Fruit fly (Drosophila melanogaster): ENCODE results near the gene Mec2.

The Mec2 gene

DNA sequence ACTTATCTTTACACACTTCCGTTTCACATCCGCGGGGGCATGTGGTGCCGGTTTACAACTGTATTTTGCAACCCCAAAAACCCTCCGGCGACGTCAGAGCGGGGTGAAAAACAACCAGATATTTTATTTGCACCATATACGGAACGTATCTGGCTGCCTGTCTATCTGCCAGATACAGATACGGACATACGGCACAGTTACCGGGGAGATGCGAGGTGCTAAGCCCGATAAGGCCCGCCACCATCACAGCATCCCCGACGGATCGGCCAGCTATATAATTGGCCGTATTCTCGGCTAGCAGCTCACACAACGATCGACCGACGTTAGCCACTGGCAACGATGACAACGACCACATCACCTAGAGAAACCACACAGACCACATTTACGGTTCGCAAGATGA lies 25.1 kb downstream of the Mec2 start, which contains the start of gene Mur18B:
Gene Mur18B, plus strand, starts transcription at position 301 of the 400 bp plus-strand sequence.
- TF ChIP-seq CG14711 (tag; optimal IDR thresholded peaks at IDR 0.05) (no peak), CG11617 (GFP tag; optimal IDR thresholded peaks at IDR 0.05) (no peak), bab1 (GFP tag; optimal IDR thresholded peaks at IDR 0.05) (no peak), cic (GFP tag; optimal IDR thresholded peaks at IDR 0.05) (no peak), CG7101 (tag; optimal IDR thresholded peaks at IDR 0.05) (no peak), CG33017 (tag; optimal IDR thresholded peaks at IDR 0.05) (no peak), CG12768 (GFP tag; optimal IDR thresholded peaks at IDR 0.05) (no peak)

DNA sequence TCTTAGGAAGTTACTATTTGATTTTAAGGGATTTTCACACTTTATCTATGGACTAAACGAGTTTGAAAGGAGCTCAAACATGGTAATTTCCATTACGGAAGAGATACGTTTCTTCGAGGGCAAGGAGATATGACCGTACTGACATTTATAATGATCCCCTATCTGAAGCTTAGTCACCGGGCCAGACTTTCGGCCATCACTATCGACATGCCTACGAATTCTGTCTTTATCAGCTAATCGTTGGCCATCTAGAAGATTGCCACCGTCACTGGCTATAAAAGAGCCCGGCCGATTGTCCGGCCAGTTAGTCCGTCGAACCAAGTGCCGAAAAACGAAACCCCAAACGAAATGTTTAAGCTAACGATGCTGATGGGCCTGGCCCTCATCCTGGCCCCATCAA lies 27.4 kb downstream of the Mec2 start, which contains the start of gene Muc18B:
Gene Muc18B, plus strand, starts transcription at position 301 of the 400 bp plus-strand sequence.
- TF ChIP-seq pad (GFP tag; optimal IDR thresholded peaks at IDR 0.05) (no peak), CG7101 (tag; optimal IDR thresholded peaks at IDR 0.05) (no peak), ovo (GFP tag; optimal IDR thresholded peaks at IDR 0.05) (no peak), bab1 (GFP tag; optimal IDR thresholded peaks at IDR 0.05) (no peak), tj (GFP tag; optimal IDR thresholded peaks at IDR 0.05) (no peak), CG1620 (GFP tag; optimal IDR thresholded peaks at IDR 0.05) (no peak), CG12768 (GFP tag; optimal IDR thresholded peaks at IDR 0.05) (no peak), CG11617 (GFP tag; optimal IDR thresholded peaks at IDR 0.05) (no peak), cnc (optimal IDR thresholded peaks at IDR 0.05) (no peak), Hr96 (GFP tag; optimal IDR thresholded peaks at IDR 0.05) (no peak), toe (GFP tag; optimal IDR thresholded peaks at IDR 0.05) (no peak), Clk (GFP tag; optimal IDR thresholded peaks at IDR 0.05) (no peak), kay (GFP tag; ENCODE audit: borderline replicate concordance) (no peak), CG7045 (GFP tag; optimal IDR thresholded peaks at IDR 0.05) (no peak), Mnt (GFP tag; optimal IDR thresholded peaks at IDR 0.05) (no peak), CG5204 (GFP tag; optimal IDR thresholded peaks at IDR 0.05) (no peak), CG14711 (tag; optimal IDR thresholded peaks at IDR 0.05) (no peak)

- TF ChIP-seq toe (GFP tag; optimal IDR thresholded peaks at IDR 0.05) (no peak), tj (GFP tag; optimal IDR thresholded peaks at IDR 0.05) (no peak), CG1620 (GFP tag; optimal IDR thresholded peaks at IDR 0.05) (no peak), CG11617 (GFP tag; optimal IDR thresholded peaks at IDR 0.05) (no peak), Clk (GFP tag; optimal IDR thresholded peaks at IDR 0.05) (no peak), Mnt (GFP tag; optimal IDR thresholded peaks at IDR 0.05) (no peak)
Observed at dm6 chrX:19216671-19217070, 28.8 kb downstream of the Mec2 start.

DNA sequence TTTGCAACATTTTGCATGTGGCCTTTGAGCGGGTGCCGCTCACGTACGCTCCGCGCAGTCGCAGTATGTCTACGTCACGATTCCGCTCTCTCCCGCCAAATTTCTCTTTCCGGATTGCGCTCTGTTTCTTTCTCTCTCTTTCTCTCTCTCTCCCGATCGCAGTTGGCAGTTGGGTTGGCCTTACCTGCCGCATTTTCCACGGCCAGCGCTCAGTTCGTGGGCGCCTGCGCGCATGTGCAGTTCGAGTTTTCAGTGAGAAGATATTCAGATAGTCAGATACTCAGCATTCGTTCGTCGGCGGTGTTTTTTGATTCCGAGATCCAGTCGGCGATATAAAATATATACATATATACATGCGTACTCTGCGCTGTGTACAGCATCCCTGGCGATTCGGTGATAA lies 32.6 kb downstream of the Mec2 start, which contains the start of gene CG7884:
Gene CG7884, plus strand, starts transcription at position 208 of the 400 bp plus-strand sequence.
- TF ChIP-seq CG7101 (tag; optimal IDR thresholded peaks at IDR 0.05) (no peak), Hr96 (GFP tag; optimal IDR thresholded peaks at IDR 0.05) (no peak), CG7045 (GFP tag; optimal IDR thresholded peaks at IDR 0.05) (no peak), tj (GFP tag; optimal IDR thresholded peaks at IDR 0.05) (no peak), Clk (GFP tag; optimal IDR thresholded peaks at IDR 0.05) (no peak), kay (GFP tag; ENCODE audit: borderline replicate concordance) (no peak), bab1 (GFP tag; optimal IDR thresholded peaks at IDR 0.05) (no peak), ovo (GFP tag; optimal IDR thresholded peaks at IDR 0.05) (no peak), cic (GFP tag; optimal IDR thresholded peaks at IDR 0.05) (no peak), cnc (optimal IDR thresholded peaks at IDR 0.05) (no peak), toe (GFP tag; optimal IDR thresholded peaks at IDR 0.05) (no peak), CG14711 (tag; optimal IDR thresholded peaks at IDR 0.05) (no peak), pad (GFP tag; optimal IDR thresholded peaks at IDR 0.05) (no peak), CG11617 (GFP tag; optimal IDR thresholded peaks at IDR 0.05) (no peak), CG12768 (GFP tag; optimal IDR thresholded peaks at IDR 0.05) (no peak)

- no peak for TF ChIP-seq tj (GFP tag; optimal IDR thresholded peaks at IDR 0.05)
Observed at dm6 chrX:19220963-19221572, 33.2 kb downstream of the Mec2 start.

- TF ChIP-seq CG7045 (GFP tag; optimal IDR thresholded peaks at IDR 0.05) (no peak), pad (GFP tag; optimal IDR thresholded peaks at IDR 0.05) (no peak), tj (GFP tag; optimal IDR thresholded peaks at IDR 0.05) (no peak)
Observed at dm6 chrX:19224580-19225303, 36.9 kb downstream of the Mec2 start.

DNA sequence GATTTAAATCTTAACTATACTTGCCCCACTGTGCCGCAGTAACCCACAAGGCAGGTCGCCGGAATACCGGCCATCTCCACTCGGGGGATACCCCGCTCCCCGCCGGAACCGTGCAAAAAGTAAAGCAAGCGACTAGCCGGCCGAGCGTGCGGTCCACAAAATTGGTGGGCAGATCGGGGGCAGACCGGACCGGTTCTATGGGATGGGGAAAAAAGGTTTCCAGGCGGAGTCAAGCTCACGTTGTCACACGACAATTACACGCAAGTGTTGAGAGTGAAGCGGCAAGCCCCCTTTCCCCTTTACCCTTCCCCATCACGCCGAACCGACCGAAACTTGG lies 37.4 kb downstream of the Mec2 start:
- TF ChIP-seq Mnt (GFP tag; optimal IDR thresholded peaks at IDR 0.05) = no peak

- TF ChIP-seq CG7045 (GFP tag; optimal IDR thresholded peaks at IDR 0.05) (no peak), CG7101 (tag; optimal IDR thresholded peaks at IDR 0.05) (no peak), CG12768 (GFP tag; optimal IDR thresholded peaks at IDR 0.05) (no peak), cic (GFP tag; optimal IDR thresholded peaks at IDR 0.05) (no peak), toe (GFP tag; optimal IDR thresholded peaks at IDR 0.05) (no peak), pad (GFP tag; optimal IDR thresholded peaks at IDR 0.05) (no peak), cnc (optimal IDR thresholded peaks at IDR 0.05) (no peak), CG11617 (GFP tag; optimal IDR thresholded peaks at IDR 0.05) (no peak), Mnt (GFP tag; optimal IDR thresholded peaks at IDR 0.05) (no peak), kay (GFP tag; ENCODE audit: borderline replicate concordance) (no peak)
Observed at dm6 chrX:19229855-19230433, 42.1 kb downstream of the Mec2 start.
